Fruit fly (Drosophila melanogaster) whole organism: ENCODE measurements around the gene CG6893.

Experiments used
- Dll ChIP-seq: fragments of >200 bp; optimal IDR thresholded peaks from 2 replicates; lab custom pipeline; 2017
- EcR ChIP-seq, 2 experiments: fragments of >200 bp; optimal IDR thresholded peaks; 2 replicates each; lab custom pipeline; 2017; ENCODE audit warnings: missing biosample characterization in 2 of 2, missing genetic modification characterization in 2 of 2, missing genetic modification reagents in 2 of 2
- pan ChIP-seq: fragments of >200 bp; optimal IDR thresholded peaks from 2 replicates; lab custom pipeline; 2017
- psq ChIP-seq: fragments of >200 bp; optimal IDR thresholded peaks from 2 replicates; lab custom pipeline; 2017
- usp ChIP-seq: fragments of >200 bp; optimal IDR thresholded peaks from 2 replicates; lab custom pipeline; 2017; ENCODE audit warnings: missing biosample characterization, missing genetic modification characterization, mixed read lengths

DNA sequence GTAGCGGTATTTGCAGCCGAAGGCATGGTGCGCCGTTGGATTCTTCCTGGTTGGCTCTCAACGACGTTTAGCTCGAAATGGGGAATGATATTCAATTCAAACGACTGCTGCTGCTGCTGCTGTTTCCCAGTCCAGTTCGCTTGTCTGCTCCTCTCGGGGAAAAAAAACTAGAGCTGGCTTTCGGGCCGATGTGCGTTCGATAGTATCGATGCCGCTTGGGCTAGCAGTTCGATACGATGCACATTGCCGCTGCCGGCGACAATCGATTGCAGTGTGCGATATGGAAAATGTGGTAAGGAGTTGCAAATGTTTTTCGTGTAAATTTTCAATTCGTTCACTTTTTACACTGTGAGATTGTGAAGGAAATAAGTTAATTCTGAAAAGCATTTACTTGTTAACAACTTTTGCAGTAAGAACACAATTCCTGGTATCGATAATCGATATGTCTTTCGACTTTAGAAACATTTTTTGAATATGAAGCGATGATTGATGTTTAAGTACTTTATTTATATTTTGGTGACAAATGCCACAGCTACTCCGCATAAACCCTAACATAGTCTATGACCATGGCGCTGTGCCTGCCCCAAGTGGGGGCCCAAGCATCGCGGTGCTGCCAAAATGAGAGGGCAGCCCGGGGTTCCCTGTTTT lies 20.9 kb upstream of the CG6893 start, which contains the start of gene Capr:
- TF ChIP-seq EcR (GFP tag; optimal IDR thresholded peaks at IDR 0.05; lab: Kevin White, UChicago) (no peak), pan (lab: Kevin White, UChicago) (no peak), usp (GFP tag; lab: Kevin White, UChicago) (no peak), Dll (lab: Kevin White, UChicago) (no peak), psq (no peak)
